Worm (Caenorhabditis elegans) whole organism, L4/young adult: ENCODE measurements around the gene cyy-1.
A peak's percentile ranks its signal among the peaks of the same experiment; 100 is the strongest.

ENCODE experiments used
- W03F9.2 ChIP-seq: fragments of 150-350 bp; optimal IDR thresholded peaks from 2 replicates; lab custom pipeline; 2014; ENCODE audit warnings: missing biosample characterization, missing genetic modification characterization
- dao-5 ChIP-seq: sonication (generic microtip); optimal IDR thresholded peaks from 2 replicates; lab custom pipeline; 2016; ENCODE audit warnings: missing genotype, missing genetic modification characterization, moderate library complexity, missing compliant biosample characterization
- him-1 ChIP-seq: sonication (generic microtip); optimal IDR thresholded peaks from 2 replicates; lab custom pipeline; 2016; ENCODE audit warnings: missing genotype, missing genetic modification reagents, missing genetic modification characterization, missing compliant biosample characterization

Gene cyy-1

ce11 chrIII:8417968-8418267 lies 12.2 kb downstream of the cyy-1 start, which contains the start of gene sor-1:
sor-1 (plus strand) TSS chrIII:8418168.
- no peak for TF ChIP-seq W03F9.2 (tag; lab: Kevin White, UChicago)
- TF ChIP-seq him-1 = no peak
- no peak for TF ChIP-seq dao-5 (tag; lab: Kevin White, UChicago)

- TF ChIP-seq W03F9.2 (tag; lab: Kevin White, UChicago) (no peak), dao-5 (tag; lab: Kevin White, UChicago) (peak; percentile 56), him-1 (peak; percentile 61)
Measured at ce11 chrIII:8425076-8425475, 19.4 kb downstream of the cyy-1 start.

ce11 chrIII:8426271-8426670 lies 20.6 kb downstream of the cyy-1 start, which contains the start of gene cec-1:
cec-1 (plus strand) TSS chrIII:8426333.
- no peak for TF ChIP-seq dao-5 (tag; lab: Kevin White, UChicago)
- TF ChIP-seq him-1 = no peak
- no peak for TF ChIP-seq W03F9.2 (tag; lab: Kevin White, UChicago)

- no peak for TF ChIP-seq dao-5 (tag; lab: Kevin White, UChicago)
- no peak for TF ChIP-seq him-1
- no peak for TF ChIP-seq W03F9.2 (tag; lab: Kevin White, UChicago)
Measured at ce11 chrIII:8429035-8429434, 23.4 kb downstream of the cyy-1 start, which contains the start of gene ZK1236.1. ZK1236.1 (plus strand) TSS chrIII:8429297.

- no peak for TF ChIP-seq W03F9.2 (tag; lab: Kevin White, UChicago)
- no peak for TF ChIP-seq dao-5 (tag; lab: Kevin White, UChicago)
- TF ChIP-seq him-1 = no peak
Measured at ce11 chrIII:8429497-8429896, 23.8 kb downstream of the cyy-1 start.

- TF ChIP-seq him-1 = no peak
- no peak for TF ChIP-seq W03F9.2 (tag; lab: Kevin White, UChicago)
- no peak for TF ChIP-seq dao-5 (tag; lab: Kevin White, UChicago)
Measured at ce11 chrIII:8432143-8432542, 26.5 kb downstream of the cyy-1 start, which contains the start of gene ZK1236.5. ZK1236.5 (minus strand) TSS chrIII:8432214.

ce11 chrIII:8435074-8435473 lies 29.4 kb downstream of the cyy-1 start, which contains the start of gene ZK1236.9:
ZK1236.9 (minus strand) TSS chrIII:8435174.
- no peak for TF ChIP-seq W03F9.2 (tag; lab: Kevin White, UChicago)
- TF ChIP-seq dao-5 (tag; lab: Kevin White, UChicago) = no peak
- TF ChIP-seq him-1 = no peak

- TF ChIP-seq dao-5 (tag; lab: Kevin White, UChicago) (no peak), W03F9.2 (tag; lab: Kevin White, UChicago) (no peak), him-1 (no peak)
Measured at ce11 chrIII:8437763-8438414, 32.2 kb downstream of the cyy-1 start.

- no peak for TF ChIP-seq dao-5 (tag; lab: Kevin White, UChicago)
- TF ChIP-seq W03F9.2 (tag; lab: Kevin White, UChicago) = no peak
- TF ChIP-seq him-1 = no peak
Measured at ce11 chrIII:8439312-8439711, 33.6 kb downstream of the cyy-1 start, which contains the start of gene pqn-96. pqn-96 (minus strand) TSS chrIII:8439412.

ce11 chrIII:8443557-8444131 lies 38.0 kb downstream of the cyy-1 start, which contains the start of gene ufbp-1:
ufbp-1 (minus strand) TSS chrIII:8443607.
- TF ChIP-seq W03F9.2 (tag; lab: Kevin White, UChicago) (peak; percentile 91), dao-5 (tag; lab: Kevin White, UChicago) (no peak), him-1 (no peak)

- TF ChIP-seq dao-5 (tag; lab: Kevin White, UChicago) = no peak
Measured at ce11 chrIII:8444433-8445090, 38.9 kb downstream of the cyy-1 start.

- TF ChIP-seq W03F9.2 (tag; lab: Kevin White, UChicago) = no peak
- TF ChIP-seq dao-5 (tag; lab: Kevin White, UChicago) = no peak
- TF ChIP-seq him-1 = no peak
Measured at ce11 chrIII:8446061-8446460, 40.4 kb downstream of the cyy-1 start.

ce11 chrIII:8446534-8446933 lies 40.9 kb downstream of the cyy-1 start, which contains the start of gene hsp-110:
hsp-110 (minus strand) TSS chrIII:8446909.
- TF ChIP-seq dao-5 (tag; lab: Kevin White, UChicago) = no peak
- TF ChIP-seq W03F9.2 (tag; lab: Kevin White, UChicago) = no peak

- no peak for TF ChIP-seq dao-5 (tag; lab: Kevin White, UChicago)
- peak; percentile 58 for TF ChIP-seq him-1
- TF ChIP-seq W03F9.2 (tag; lab: Kevin White, UChicago) = peak; percentile 96
Measured at ce11 chrIII:8446940-8447403, 41.3 kb downstream of the cyy-1 start, which contains the start of gene rpn-3. rpn-3 (plus strand) TSS chrIII:8447353.
